Worm (Caenorhabditis elegans) whole organism, L3 larva: Measurements from ENCODE around the gene F54B8.4.

ENCODE experiments used
- ZK546.5 ChIP-seq: sonication (generic microtip); optimal IDR thresholded peaks from 2 replicates; lab custom pipeline; 2017; ENCODE audit warnings: missing biosample characterization, missing genetic modification characterization
- ama-1 ChIP-seq: fragments of 150-350 bp; optimal IDR thresholded peaks from 2 replicates; lab custom pipeline; 2018
- ceh-16 ChIP-seq: sonication (generic microtip); optimal IDR thresholded peaks from 2 replicates; lab custom pipeline; 2017; ENCODE audit warnings: missing biosample characterization, missing genetic modification characterization
- ceh-28 ChIP-seq: fragments of 150-350 bp; optimal IDR thresholded peaks from 2 replicates; lab custom pipeline; 2014; ENCODE audit warnings: missing biosample characterization, missing genetic modification reagents, missing genetic modification characterization
- ceh-82 ChIP-seq: fragments of 150-350 bp; optimal IDR thresholded peaks from 2 replicates; lab custom pipeline; 2014; ENCODE audit warnings: missing biosample characterization, missing genetic modification characterization
- ceh-9 ChIP-seq: sonication (generic microtip); optimal IDR thresholded peaks from 2 replicates; lab custom pipeline; 2018; ENCODE audit warnings: missing biosample characterization, missing genetic modification characterization
- daf-12 ChIP-seq: fragments of 150-350 bp; optimal IDR thresholded peaks from 2 replicates; lab custom pipeline; 2014; ENCODE audit warnings: missing biosample characterization, missing genetic modification reagents, missing genetic modification characterization
- egl-27 ChIP-seq: sonication (generic microtip); optimal IDR thresholded peaks from 4 replicates; lab custom pipeline; 2017; ENCODE audit warnings: missing biosample characterization, missing genetic modification reagents, missing genetic modification characterization
- egl-5 ChIP-seq: fragments of 150-350 bp; optimal IDR thresholded peaks from 2 replicates; lab custom pipeline; 2017; ENCODE audit warnings: missing biosample characterization, missing genetic modification reagents, missing genetic modification characterization, inconsistent platforms
- elt-1 ChIP-seq: fragments of 150-350 bp; optimal IDR thresholded peaks from 2 replicates; lab custom pipeline; 2014; ENCODE audit warnings: missing biosample characterization, missing genetic modification characterization
- elt-2 ChIP-seq: sonication (generic microtip); optimal IDR thresholded peaks from 2 replicates; lab custom pipeline; 2016; ENCODE audit warnings: missing genetic modification reagents, mild to moderate bottlenecking, missing genetic modification characterization, missing compliant biosample characterization
- elt-3 ChIP-seq, 3 experiments: fragments of 150-350 bp in 1 of 3; sonication (generic microtip) in 2 of 3; optimal IDR thresholded peaks; 2 replicates in 2 of 3; 4 replicates in 1 of 3; lab custom pipeline; 2014 to 2017; ENCODE audit warnings: missing biosample characterization in 3 of 3, missing genetic modification characterization in 3 of 3
- eor-1 ChIP-seq, 2 experiments: fragments of 150-350 bp; optimal IDR thresholded peaks; 2 replicates each; lab custom pipeline; 2014 to 2018; ENCODE audit warnings: missing biosample characterization in 2 of 2, missing genetic modification characterization in 2 of 2
- fkh-2 ChIP-seq: fragments of 150-350 bp; optimal IDR thresholded peaks from 2 replicates; lab custom pipeline; 2014; ENCODE audit warnings: missing biosample characterization, missing genetic modification reagents, missing genetic modification characterization
- fos-1 ChIP-seq: fragments of 150-350 bp; optimal IDR thresholded peaks from 2 replicates; lab custom pipeline; 2014; ENCODE audit warnings: missing biosample characterization, missing genetic modification characterization
- jun-1 ChIP-seq: fragments of 150-350 bp; optimal IDR thresholded peaks from 2 replicates; lab custom pipeline; 2014; ENCODE audit warnings: missing biosample characterization, missing genetic modification reagents, missing genetic modification characterization
- lin-15B ChIP-seq: fragments of 150-350 bp; optimal IDR thresholded peaks from 2 replicates; lab custom pipeline; 2014; ENCODE audit warnings: missing biosample characterization, missing genetic modification characterization
- lsy-12 ChIP-seq: sonication (generic microtip); optimal IDR thresholded peaks from 2 replicates; lab custom pipeline; 2016; ENCODE audit warnings: mild to moderate bottlenecking, missing genetic modification characterization, missing compliant biosample characterization
- mdl-1 ChIP-seq: fragments of 150-350 bp; optimal IDR thresholded peaks from 2 replicates; lab custom pipeline; 2014; ENCODE audit warnings: missing biosample characterization, missing genetic modification characterization
- mml-1 ChIP-seq: fragments of 150-350 bp; sonication (generic microtip); optimal IDR thresholded peaks from 3 replicates; lab custom pipeline; 2014; ENCODE audit warnings: missing biosample characterization, missing genetic modification characterization
- nhr-23 ChIP-seq: fragments of 150-350 bp; optimal IDR thresholded peaks from 2 replicates; lab custom pipeline; 2014; ENCODE audit warnings: missing biosample characterization, missing genetic modification reagents, missing genetic modification characterization
- nhr-237 ChIP-seq: fragments of 150-350 bp; optimal IDR thresholded peaks from 2 replicates; lab custom pipeline; 2014; ENCODE audit warnings: missing biosample characterization, missing genetic modification characterization
- nhr-25 ChIP-seq: sonication (generic microtip); optimal IDR thresholded peaks from 2 replicates; lab custom pipeline; 2017; ENCODE audit warnings: missing biosample characterization, missing genetic modification characterization
- nhr-28 ChIP-seq: fragments of 150-350 bp; optimal IDR thresholded peaks from 2 replicates; lab custom pipeline; 2014; ENCODE audit warnings: missing biosample characterization, missing genetic modification characterization
- nhr-67 ChIP-seq: fragments of 150-350 bp; optimal IDR thresholded peaks from 2 replicates; lab custom pipeline; 2014; ENCODE audit warnings: missing biosample characterization, missing genetic modification characterization
- nhr-76 ChIP-seq: fragments of 150-350 bp; sonication (generic microtip); optimal IDR thresholded peaks from 5 replicates; lab custom pipeline; 2014; ENCODE audit warnings: missing biosample characterization, missing genetic modification characterization
- nhr-77 ChIP-seq: fragments of 150-350 bp; optimal IDR thresholded peaks from 2 replicates; lab custom pipeline; 2014; ENCODE audit warnings: missing biosample characterization, missing genetic modification characterization
- pha-4 ChIP-seq: fragments of 150-350 bp; optimal IDR thresholded peaks from 2 replicates; lab custom pipeline; 2014; ENCODE audit warnings: missing biosample characterization, missing genetic modification reagents, missing genetic modification characterization
- pqm-1 ChIP-seq: fragments of 150-350 bp; optimal IDR thresholded peaks from 2 replicates; lab custom pipeline; 2017; ENCODE audit warnings: missing biosample characterization, missing genetic modification characterization, inconsistent platforms
- sea-2 ChIP-seq: fragments of 150-350 bp; sonication (generic microtip); optimal IDR thresholded peaks from 4 replicates; lab custom pipeline; 2014; ENCODE audit warnings: missing biosample characterization, missing genetic modification reagents, missing genetic modification characterization
- skn-1 ChIP-seq: fragments of 150-350 bp; optimal IDR thresholded peaks from 2 replicates; lab custom pipeline; 2014; ENCODE audit warnings: missing biosample characterization, missing genetic modification characterization
- snpc-4 ChIP-seq: fragments of 150-350 bp; optimal IDR thresholded peaks from 2 replicates; lab custom pipeline; 2014; ENCODE audit warnings: missing biosample characterization, missing genetic modification characterization
- tbx-2 ChIP-seq: sonication (generic microtip); optimal IDR thresholded peaks from 2 replicates; lab custom pipeline; 2016; ENCODE audit warnings: mild to moderate bottlenecking, missing genetic modification characterization, missing compliant biosample characterization
- unc-39 ChIP-seq: sonication (generic microtip); optimal IDR thresholded peaks from 4 replicates; lab custom pipeline; 2017; ENCODE audit warnings: missing biosample characterization, missing genetic modification characterization
- unc-62 ChIP-seq: fragments of 150-350 bp; sonication (generic microtip); optimal IDR thresholded peaks from 4 replicates; lab custom pipeline; 2014; ENCODE audit warnings: missing biosample characterization, missing genetic modification reagents, missing genetic modification characterization
- ztf-4 ChIP-seq: fragments of 150-350 bp; optimal IDR thresholded peaks from 2 replicates; lab custom pipeline; 2014; ENCODE audit warnings: missing biosample characterization, missing genetic modification characterization

The F54B8.4 gene

ce11 chrV:15776651-15777050 is 39.5 kb upstream of the F54B8.4 start, which contains the start of gene nhr-283:
Gene nhr-283, minus strand, starts transcription at chrV:15776751.
- TF ChIP-seq fos-1 (tag; lab: Kevin White, UChicago) = no peak
- TF ChIP-seq nhr-23 = no peak
- TF ChIP-seq ceh-28 (tag; lab: Kevin White, UChicago) = no peak
- TF ChIP-seq nhr-28 (tag; lab: Kevin White, UChicago) = no peak
- TF ChIP-seq ama-1 (lab: Kevin White, UChicago) = no peak
- no peak for TF ChIP-seq egl-5 (tag; lab: Kevin White, UChicago)
- TF ChIP-seq ceh-82 (tag; lab: Kevin White, UChicago) = no peak
- no peak for TF ChIP-seq nhr-67 (tag; lab: Kevin White, UChicago)
- no peak for TF ChIP-seq nhr-237 (tag; lab: Kevin White, UChicago)
- TF ChIP-seq elt-1 (tag; lab: Kevin White, UChicago) = no peak
- TF ChIP-seq elt-2 (tag; lab: Kevin White, UChicago) = no peak
- no peak for TF ChIP-seq nhr-77 (tag; lab: Kevin White, UChicago)
- TF ChIP-seq sea-2 (GFP tag; lab: Kevin White, UChicago) = no peak
- TF ChIP-seq lin-15B (tag; lab: Kevin White, UChicago) = no peak
- no peak for TF ChIP-seq ceh-9
- no peak for TF ChIP-seq daf-12
- TF ChIP-seq mdl-1 (tag; lab: Kevin White, UChicago) = no peak
- TF ChIP-seq lsy-12 (tag; lab: Kevin White, UChicago) = no peak

- TF ChIP-seq nhr-237 (tag; lab: Kevin White, UChicago) = no peak
- TF ChIP-seq fos-1 (tag; lab: Kevin White, UChicago) = no peak
- no peak for TF ChIP-seq sea-2 (GFP tag; lab: Kevin White, UChicago)
- no peak for TF ChIP-seq ZK546.5
- TF ChIP-seq lin-15B (tag; lab: Kevin White, UChicago) = no peak
- TF ChIP-seq eor-1 (tag; optimal IDR thresholded peaks at IDR 0.05; lab: Kevin White, UChicago) = no peak
- TF ChIP-seq nhr-25 (tag; lab: Kevin White, UChicago) = no peak
- no peak for TF ChIP-seq ceh-82 (tag; lab: Kevin White, UChicago)
- no peak for TF ChIP-seq elt-1 (tag; lab: Kevin White, UChicago)
- TF ChIP-seq nhr-23 = no peak
- TF ChIP-seq unc-62 (GFP tag; lab: Kevin White, UChicago) = no peak
- no peak for TF ChIP-seq nhr-76 (tag; lab: Kevin White, UChicago)
- TF ChIP-seq skn-1 (tag; lab: Kevin White, UChicago) = no peak
Observed at ce11 chrV:15779128-15779729, 37.0 kb upstream of the F54B8.4 start, which contains the start of the genes nhr-285 and irld-52. Gene nhr-285, minus strand, starts transcription at chrV:15779228. Gene irld-52, plus strand, starts transcription at chrV:15779679.

- TF ChIP-seq nhr-28 (tag; lab: Kevin White, UChicago) (no peak), jun-1 (no peak), fkh-2 (tag; lab: Kevin White, UChicago) (no peak), ztf-4 (tag; lab: Kevin White, UChicago) (no peak), ceh-9 (no peak), snpc-4 (tag; lab: Kevin White, UChicago) (no peak), lsy-12 (tag; lab: Kevin White, UChicago) (no peak), nhr-67 (tag; lab: Kevin White, UChicago) (no peak), unc-39 (tag; lab: Kevin White, UChicago) (no peak), skn-1 (tag; lab: Kevin White, UChicago) (no peak), elt-3 (tag; optimal IDR thresholded peaks at IDR 0.05; lab: Kevin White, UChicago) (no peak), egl-27 (tag; lab: Kevin White, UChicago) (no peak), ceh-82 (tag; lab: Kevin White, UChicago) (no peak), ZK546.5 (no peak)
Observed at ce11 chrV:15781086-15781485, 35.1 kb upstream of the F54B8.4 start, which contains the start of gene T26E4.2. Gene T26E4.2, plus strand, starts transcription at chrV:15781386.

- TF ChIP-seq ceh-16 = no peak
- TF ChIP-seq jun-1 = no peak
- TF ChIP-seq daf-12 = no peak
- TF ChIP-seq mml-1 (tag; lab: Kevin White, UChicago) = no peak
- TF ChIP-seq eor-1 (tag; optimal IDR thresholded peaks at IDR 0.05; lab: Kevin White, UChicago) = no peak
- TF ChIP-seq pqm-1 (tag; lab: Kevin White, UChicago) = no peak
- no peak for TF ChIP-seq elt-3 (tag; optimal IDR thresholded peaks at IDR 0.05; lab: Kevin White, UChicago)
- TF ChIP-seq egl-27 (tag; lab: Kevin White, UChicago) = no peak
- no peak for TF ChIP-seq pha-4 (tag; lab: Kevin White, UChicago)
- TF ChIP-seq tbx-2 = no peak
- TF ChIP-seq nhr-77 (tag; lab: Kevin White, UChicago) = no peak
- no peak for TF ChIP-seq ZK546.5
- no peak for TF ChIP-seq nhr-25 (tag; lab: Kevin White, UChicago)
Observed at ce11 chrV:15782494-15782893, 33.7 kb upstream of the F54B8.4 start, which contains the start of gene T26E4.3. Gene T26E4.3, plus strand, starts transcription at chrV:15782794.
